Fruit fly (Drosophila melanogaster) whole organism, embryonic: ENCODE data around the gene CG9855.

ENCODE experiments used
- Atf3 ChIP-seq: fragments of 200-800 bp; sonication (Bioruptor generic); optimal IDR thresholded peaks from 3 replicates; lab custom pipeline; 2016; ENCODE audit warnings: missing biosample characterization, missing genetic modification characterization
- CG10209 ChIP-seq: fragments of 200-800 bp; sonication (Bioruptor generic); optimal IDR thresholded peaks from 3 replicates; lab custom pipeline; 2017; ENCODE audit warnings: missing biosample characterization, mild to moderate bottlenecking, missing genetic modification characterization, missing genetic modification reagents
- CG10267 ChIP-seq: fragments of 200-800 bp; sonication (Bioruptor generic); optimal IDR thresholded peaks from 2 replicates; lab custom pipeline; 2018; ENCODE audit warnings: missing biosample characterization, mild to moderate bottlenecking, missing genetic modification characterization, moderate library complexity
- CG12155 ChIP-seq: fragments of 200-800 bp; sonication (Bioruptor generic); optimal IDR thresholded peaks from 3 replicates; lab custom pipeline; 2016; ENCODE audit warnings: missing biosample characterization, missing genetic modification characterization
- CG12391 ChIP-seq: fragments of 200-800 bp; sonication (Bioruptor generic); optimal IDR thresholded peaks from 3 replicates; lab custom pipeline; 2018; ENCODE audit warnings: missing biosample characterization, mild to moderate bottlenecking, missing genetic modification characterization, moderate library complexity
- CG13894 ChIP-seq: fragments of 200-800 bp; sonication (Bioruptor generic); optimal IDR thresholded peaks from 3 replicates; lab custom pipeline; 2018; ENCODE audit warnings: missing biosample characterization, mild to moderate bottlenecking, missing genetic modification characterization, moderate library complexity
- CG14441 ChIP-seq: fragments of 200-800 bp; sonication (Bioruptor generic); IDR thresholded peaks from 2 replicates; pipeline ENCODE4 v1.3.6; 2022; ENCODE audit warnings: missing biosample characterization, missing genetic modification characterization
- CG14667 ChIP-seq: fragments of 200-800 bp; sonication (Bioruptor generic); IDR thresholded peaks from 2 replicates; pipeline ENCODE4 v1.3.6; 2022; ENCODE audit warnings: missing biosample characterization, missing genetic modification characterization
- CG1603 ChIP-seq: fragments of 200-800 bp; sonication (Bioruptor generic); optimal IDR thresholded peaks from 2 replicates; lab custom pipeline; 2019; ENCODE audit warnings: missing biosample characterization, mild to moderate bottlenecking, missing genetic modification characterization, moderate library complexity
- CG16815 ChIP-seq: fragments of 200-800 bp; sonication (Bioruptor generic); optimal IDR thresholded peaks from 3 replicates; lab custom pipeline; 2017; ENCODE audit warnings: missing biosample characterization, mild to moderate bottlenecking, missing genetic modification characterization
- CG17385 ChIP-seq: fragments of 200-800 bp; sonication (Bioruptor generic); optimal IDR thresholded peaks from 3 replicates; lab custom pipeline; 2018; ENCODE audit warnings: missing biosample characterization, mild to moderate bottlenecking, missing genetic modification characterization
- CG18011 ChIP-seq: fragments of 200-800 bp; sonication (Bioruptor generic); optimal IDR thresholded peaks from 2 replicates; lab custom pipeline; 2017; ENCODE audit warnings: missing biosample characterization, missing genetic modification characterization, mild to moderate bottlenecking, moderate library complexity, missing genotype
- CG2889 ChIP-seq: fragments of 200-800 bp; sonication (Bioruptor generic); IDR thresholded peaks from 3 replicates; pipeline ENCODE4 v1.3.6; 2022; ENCODE audit warnings: missing biosample characterization, missing genetic modification characterization
- CG31441 ChIP-seq: fragments of 200-800 bp; sonication (Bioruptor generic); IDR thresholded peaks from 2 replicates; pipeline ENCODE4 v1.3.6; 2022; ENCODE audit warnings: missing biosample characterization, missing genetic modification characterization
- CG3163 ChIP-seq: fragments of 200-800 bp; sonication (Bioruptor generic); optimal IDR thresholded peaks from 3 replicates; lab custom pipeline; 2016; ENCODE audit warnings: missing biosample characterization, missing genetic modification characterization
- CG32772 ChIP-seq: fragments of 200-800 bp; sonication (Bioruptor generic); IDR thresholded peaks from 2 replicates; pipeline ENCODE4 v1.3.6; 2022; ENCODE audit warnings: missing biosample characterization, missing genetic modification characterization
- CG33557 ChIP-seq: fragments of 200-800 bp; sonication (Bioruptor generic); optimal IDR thresholded peaks from 2 replicates; lab custom pipeline; 2019; ENCODE audit warnings: missing biosample characterization, mild to moderate bottlenecking, missing genetic modification characterization, moderate library complexity
- CG9609 ChIP-seq: fragments of 200-800 bp; sonication (Bioruptor generic); optimal IDR thresholded peaks from 3 replicates; lab custom pipeline; 2016; ENCODE audit warnings: missing biosample characterization, missing genetic modification characterization
- CG9727 ChIP-seq: fragments of 200-800 bp; sonication (Bioruptor generic); optimal IDR thresholded peaks from 3 replicates; lab custom pipeline; 2017; ENCODE audit warnings: missing biosample characterization, mild to moderate bottlenecking, missing genetic modification characterization
- CTCF ChIP-seq: fragments of 200-800 bp; sonication (Bioruptor generic); optimal IDR thresholded peaks from 2 replicates; lab custom pipeline; 2017; ENCODE audit warnings: missing biosample characterization, mild to moderate bottlenecking, missing genetic modification characterization, moderate library complexity
- CoRest ChIP-seq: fragments of 200-800 bp; sonication (Bioruptor generic); optimal IDR thresholded peaks from 3 replicates; lab custom pipeline; 2018; ENCODE audit warnings: missing biosample characterization, mild to moderate bottlenecking, missing genetic modification characterization, moderate library complexity
- Elba2 ChIP-seq: fragments of 200-800 bp; sonication (Bioruptor generic); optimal IDR thresholded peaks from 3 replicates; lab custom pipeline; 2016; ENCODE audit warnings: missing biosample characterization, missing genetic modification characterization
- Fer2 ChIP-seq: fragments of 200-800 bp; sonication (Bioruptor generic); optimal IDR thresholded peaks from 2 replicates; lab custom pipeline; 2018; ENCODE audit warnings: missing biosample characterization, mild to moderate bottlenecking, missing genetic modification characterization, moderate library complexity
- Gug ChIP-seq: fragments of 200-800 bp; sonication (Bioruptor generic); IDR thresholded peaks from 4 replicates; pipeline ENCODE4 v1.3.6; 2022; ENCODE audit warnings: missing biosample characterization, missing genetic modification characterization
- Hr51 ChIP-seq, 2 experiments: fragments of 200-800 bp; sonication (Bioruptor generic); optimal IDR thresholded peaks; 2 replicates in 1 of 2; 3 replicates in 1 of 2; lab custom pipeline; 2016 to 2018; ENCODE audit warnings: missing biosample characterization in 2 of 2, missing genetic modification characterization in 2 of 2, mild to moderate bottlenecking in 1 of 2, moderate library complexity in 1 of 2
- Hsf ChIP-seq: fragments of 200-800 bp; sonication (Bioruptor generic); optimal IDR thresholded peaks from 3 replicates; lab custom pipeline; 2016; ENCODE audit warnings: missing biosample characterization, missing genetic modification characterization
- Mad ChIP-seq: fragments of 200-800 bp; sonication (Bioruptor generic); optimal IDR thresholded peaks from 2 replicates; lab custom pipeline; 2016; ENCODE audit warnings: missing biosample characterization, missing genetic modification characterization
- Oaz ChIP-seq: fragments of 200-800 bp; sonication (Bioruptor generic); IDR thresholded peaks from 2 replicates; pipeline ENCODE4 v1.3.6; 2022; ENCODE audit warnings: missing biosample characterization, missing genetic modification characterization
- Ravus ChIP-seq: fragments of 200-800 bp; sonication (Bioruptor generic); IDR thresholded peaks from 2 replicates; pipeline ENCODE4 v1.3.6; 2022; ENCODE audit warnings: missing biosample characterization, missing genetic modification characterization
- Sry-β ChIP-seq: fragments of 200-800 bp; sonication (Bioruptor generic); optimal IDR thresholded peaks from 2 replicates; lab custom pipeline; 2018; ENCODE audit warnings: missing biosample characterization, mild to moderate bottlenecking, missing genetic modification characterization, moderate library complexity
- Sry-δ ChIP-seq: fragments of 200-800 bp; sonication (Bioruptor generic); optimal IDR thresholded peaks from 2 replicates; lab custom pipeline; 2016; ENCODE audit warnings: missing biosample characterization, missing genetic modification characterization
- Ssrp ChIP-seq: fragments of 200-800 bp; sonication (Bioruptor generic); optimal IDR thresholded peaks from 2 replicates; lab custom pipeline; 2018; ENCODE audit warnings: missing biosample characterization, mild to moderate bottlenecking, missing genetic modification characterization, moderate library complexity
- Taf1 ChIP-seq: fragments of 200-800 bp; sonication (Bioruptor generic); IDR thresholded peaks from 2 replicates; pipeline ENCODE4 v1.3.6; 2022; ENCODE audit warnings: missing biosample characterization, missing genetic modification characterization
- amos ChIP-seq: fragments of 200-800 bp; sonication (Bioruptor generic); IDR thresholded peaks from 2 replicates; pipeline ENCODE4 v1.3.6; 2022; ENCODE audit warnings: missing biosample characterization, missing genetic modification characterization; ENCODE audit not compliant: partially characterized antibody
- ato ChIP-seq: fragments of 200-800 bp; sonication (Bioruptor generic); IDR thresholded peaks from 2 replicates; pipeline ENCODE4 v1.3.6; 2022; ENCODE audit warnings: missing biosample characterization, missing genetic modification characterization; ENCODE audit not compliant: partially characterized antibody
- btn ChIP-seq: fragments of 200-800 bp; sonication (Bioruptor generic); optimal IDR thresholded peaks from 2 replicates; lab custom pipeline; 2016; ENCODE audit warnings: missing biosample characterization, missing genetic modification characterization
- chm ChIP-seq: fragments of 200-800 bp; sonication (Bioruptor generic); IDR thresholded peaks from 2 replicates; pipeline ENCODE4 v1.3.6; 2022; ENCODE audit warnings: missing biosample characterization, missing genetic modification characterization
- ci ChIP-seq: fragments of 200-800 bp; sonication (Bioruptor generic); IDR thresholded peaks from 3 replicates; pipeline ENCODE4 v1.3.6; 2022; ENCODE audit warnings: missing biosample characterization, missing genetic modification characterization
- crol ChIP-seq: fragments of 200-800 bp; sonication (Bioruptor generic); IDR thresholded peaks from 2 replicates; pipeline ENCODE4 v1.3.6; 2022; ENCODE audit warnings: missing biosample characterization, missing genetic modification characterization
- dpn ChIP-seq, 2 experiments: fragments of 200-800 bp; sonication (Bioruptor generic); optimal IDR thresholded peaks; 3 replicates each; lab custom pipeline; 2016; ENCODE audit warnings: missing biosample characterization in 2 of 2, missing genetic modification characterization in 2 of 2
- ewg ChIP-seq: fragments of 200-800 bp; sonication (Bioruptor generic); optimal IDR thresholded peaks from 3 replicates; lab custom pipeline; 2017; ENCODE audit warnings: mild to moderate bottlenecking, missing biosample characterization, missing genetic modification reagents, missing genetic modification characterization
- fu2 ChIP-seq: fragments of 200-800 bp; sonication (Bioruptor generic); optimal IDR thresholded peaks from 2 replicates; lab custom pipeline; 2016; ENCODE audit warnings: missing biosample characterization, missing genetic modification characterization
- grn ChIP-seq: fragments of 200-800 bp; sonication (Bioruptor generic); optimal IDR thresholded peaks from 3 replicates; lab custom pipeline; 2017; ENCODE audit warnings: missing biosample characterization, missing genetic modification characterization
- ham ChIP-seq: fragments of 200-800 bp; sonication (Bioruptor generic); IDR thresholded peaks from 2 replicates; pipeline ENCODE4 v1.3.6; 2022; ENCODE audit warnings: missing biosample characterization, missing genetic modification characterization
- inv ChIP-seq: fragments of 200-800 bp; sonication (Bioruptor generic); IDR thresholded peaks from 2 replicates; pipeline ENCODE4 v1.3.6; 2022; ENCODE audit warnings: missing biosample characterization, missing genetic modification characterization; ENCODE audit not compliant: partially characterized antibody
- klu ChIP-seq: fragments of 200-800 bp; sonication (Bioruptor generic); IDR thresholded peaks from 2 replicates; pipeline ENCODE4 v1.3.6; 2022; ENCODE audit warnings: missing biosample characterization, missing genetic modification characterization
- nom ChIP-seq: fragments of 200-800 bp; sonication (Bioruptor generic); optimal IDR thresholded peaks from 2 replicates; lab custom pipeline; 2017; ENCODE audit warnings: missing biosample characterization, missing genetic modification characterization, mild to moderate bottlenecking, moderate library complexity, missing genetic modification reagents
- pb ChIP-seq: fragments of 200-800 bp; sonication (Bioruptor generic); optimal IDR thresholded peaks from 3 replicates; lab custom pipeline; 2016; ENCODE audit warnings: missing biosample characterization, missing genetic modification characterization
- sim ChIP-seq: fragments of 200-800 bp; sonication (Bioruptor generic); IDR thresholded peaks from 2 replicates; pipeline ENCODE4 v1.3.6; 2022; ENCODE audit warnings: missing biosample characterization, missing genetic modification characterization
- tap ChIP-seq: fragments of 200-800 bp; optimal IDR thresholded peaks from 3 replicates; lab custom pipeline; 2019; ENCODE audit warnings: missing biosample characterization, mild to moderate bottlenecking, missing genetic modification characterization, moderate library complexity

CG9855 gene

dm6 chr3R:4428585-4429464 lies 31.1 kb upstream of the CG9855 start, which contains the start of gene srl (continued):
- TF ChIP-seq CG10209 (GFP tag; lab: Kevin White, UChicago) (no peak), CG16815 (GFP tag; lab: Kevin White, UChicago) (no peak), sim (GFP tag; lab: Robert Waterston, UW) (no peak), CG13894 (tag; lab: Kevin White, UChicago) (no peak), CG9727 (GFP tag; lab: Kevin White, UChicago) (peak; percentile 19), CG17385 (peak; percentile 95), grn (GFP tag; lab: Kevin White, UChicago) (no peak), tap (no peak), fu2 (GFP tag; lab: Kevin White, UChicago) (no peak), btn (GFP tag; lab: Kevin White, UChicago) (no peak), CG10267 (tag; lab: Kevin White, UChicago) (peak; percentile 22), chm (no peak), Hsf (GFP tag; lab: Kevin White, UChicago) (no peak), ewg (no peak), Taf1 (GFP tag; lab: Robert Waterston, UW) (no peak), CG32772 (GFP tag; lab: Robert Waterston, UW) (no peak), Ravus (GFP tag; lab: Robert Waterston, UW) (no peak), CG18011 (GFP tag; lab: Kevin White, UChicago) (peak; percentile 7), Hr51 (GFP tag; optimal IDR thresholded peaks at IDR 0.05; lab: Kevin White, UChicago) (no peak), Oaz (GFP tag; lab: Robert Waterston, UW) (no peak), Ssrp (no peak), Fer2 (tag; lab: Kevin White, UChicago) (no peak), dpn (GFP tag; optimal IDR thresholded peaks at IDR 0.05; lab: Kevin White, UChicago) (no peak), amos (GFP tag; lab: Robert Waterston, UW) (peak; percentile 39; the same call in 1 of the 2 replicates), ci (GFP tag; lab: Robert Waterston, UW) (peak; percentile 38; the same call in 2 of the 3 replicates), CG12155 (no peak), CG1603 (tag; lab: Kevin White, UChicago) (peak; percentile 72), ato (GFP tag; lab: Robert Waterston, UW) (no peak), CG3163 (GFP tag; lab: Kevin White, UChicago) (peak; percentile 14), Atf3 (GFP tag; lab: Kevin White, UChicago) (no peak), Elba2 (GFP tag; lab: Kevin White, UChicago) (peak; percentile 41), Sry-δ (GFP tag; lab: Kevin White, UChicago) (peak; percentile 38), CG2889 (no peak), CG33557 (GFP tag; lab: Kevin White, UChicago) (no peak), CG14441 (no peak), crol (GFP tag; lab: Robert Waterston, UW) (no peak), inv (GFP tag; lab: Robert Waterston, UW) (no peak), Gug (no peak), CG14667 (GFP tag; lab: Robert Waterston, UW) (no peak), CoRest (tag; lab: Kevin White, UChicago) (no peak), CG12391 (tag; lab: Kevin White, UChicago) (no peak), Mad (GFP tag; lab: Kevin White, UChicago) (no peak), CG9609 (GFP tag; lab: Kevin White, UChicago) (no peak), Sry-β (GFP tag; lab: Kevin White, UChicago) (no peak), klu (GFP tag; lab: Robert Waterston, UW) (no peak), CTCF (GFP tag; lab: Kevin White, UChicago) (peak; percentile 4), pb (GFP tag; lab: Kevin White, UChicago) (no peak), nom (GFP tag; lab: Kevin White, UChicago) (no peak), CG31441 (GFP tag; lab: Robert Waterston, UW) (no peak), ham (GFP tag; lab: Robert Waterston, UW) (no peak)
